Worm (Caenorhabditis elegans) whole organism, late embryonic: ENCODE data around the gene F11A5.13.

Experiments used
- C08G9.2 ChIP-seq: sonication (generic microtip); optimal IDR thresholded peaks from 2 replicates; lab custom pipeline; 2016; ENCODE audit warnings: mild to moderate bottlenecking, missing genetic modification characterization, moderate library complexity, missing compliant biosample characterization
- ceh-22 ChIP-seq: sonication (generic microtip); optimal IDR thresholded peaks from 2 replicates; lab custom pipeline; 2017; ENCODE audit warnings: missing biosample characterization, missing genetic modification characterization
- nfya-1 ChIP-seq: sonication (generic microtip); optimal IDR thresholded peaks from 2 replicates; lab custom pipeline; 2017; ENCODE audit warnings: missing genetic modification characterization, mild to moderate bottlenecking, missing compliant biosample characterization, antibody characterized with exemption, moderate library complexity
- nhr-11 ChIP-seq: fragments of 150-350 bp; optimal IDR thresholded peaks from 2 replicates; lab custom pipeline; 2014; ENCODE audit warnings: missing biosample characterization, missing genetic modification characterization
- pha-4 ChIP-seq: fragments of 150-350 bp; optimal IDR thresholded peaks from 2 replicates; lab custom pipeline; 2018; ENCODE audit warnings: missing biosample characterization, missing genetic modification reagents, missing genetic modification characterization
- unc-86 ChIP-seq: sonication (generic microtip); optimal IDR thresholded peaks from 2 replicates; lab custom pipeline; 2016; ENCODE audit warnings: missing genetic modification characterization, missing compliant biosample characterization

ce11 chrV:16225524-16226116, 861 bp downstream of the F11A5.13 start:
- TF ChIP-seq nhr-11 (no peak), ceh-22 (tag; lab: Kevin White, UChicago) (no peak), unc-86 (no peak), C08G9.2 (tag; lab: Kevin White, UChicago) (no peak), pha-4 (tag; lab: Kevin White, UChicago) (no peak), nfya-1 (tag; lab: Kevin White, UChicago) (no peak)
